Worm (Caenorhabditis elegans) whole organism, L4 larva: ENCODE results near the gene wdr-48.

Experiments used
- D1046.2 ChIP-seq: fragments of 200-800 bp; sonication (Bioruptor generic); IDR thresholded peaks from 2 replicates; pipeline ENCODE4 v1.3.6; 2022; ENCODE audit warnings: missing genetic modification characterization, missing compliant biosample characterization
- F10B5.3 ChIP-seq: sonication (generic microtip); optimal IDR thresholded peaks from 2 replicates; lab custom pipeline; 2016; ENCODE audit warnings: mild to moderate bottlenecking, missing genetic modification characterization, missing compliant biosample characterization
- F37D6.2 ChIP-seq: sonication (generic microtip); optimal IDR thresholded peaks from 2 replicates; lab custom pipeline; 2016; ENCODE audit warnings: mild to moderate bottlenecking, missing genetic modification characterization, missing compliant biosample characterization
- F49E8.2 ChIP-seq: sonication (generic microtip); optimal IDR thresholded peaks from 2 replicates; lab custom pipeline; 2016; ENCODE audit warnings: missing compliant biosample characterization, mild to moderate bottlenecking, missing genetic modification characterization, borderline replicate concordance
- R02D3.7 ChIP-seq: fragments of 150-350 bp; sonication (generic microtip); optimal IDR thresholded peaks from 3 replicates; lab custom pipeline; 2014; ENCODE audit warnings: missing biosample characterization, missing genetic modification characterization
- T26A8.4 ChIP-seq: fragments of 200-800 bp; sonication (Bioruptor generic); IDR thresholded peaks from 2 replicates; pipeline ENCODE4 v1.3.6; 2022; ENCODE audit warnings: missing genetic modification characterization, missing compliant biosample characterization
- Y105C5A.15 ChIP-seq: fragments of 200-800 bp; sonication (Bioruptor generic); IDR thresholded peaks from 2 replicates; pipeline ENCODE4 v1.3.6; 2022; ENCODE audit warnings: missing genetic modification characterization, missing compliant biosample characterization
- Y48G9A.11 ChIP-seq: fragments of 200-800 bp; sonication (Bioruptor generic); IDR thresholded peaks from 2 replicates; pipeline ENCODE4 v1.3.6; 2022; ENCODE audit warnings: missing genetic modification reagents, missing genetic modification characterization, missing compliant biosample characterization
- aha-1 ChIP-seq: fragments of 150-350 bp; peaks from one replicate; lab custom pipeline; 2014; ENCODE audit warnings: missing biosample characterization, missing genetic modification characterization
- aly-2 ChIP-seq: sonication (generic microtip); optimal IDR thresholded peaks from 2 replicates; lab custom pipeline; 2018; ENCODE audit warnings: missing biosample characterization, missing genetic modification characterization
- ama-1 ChIP-seq: fragments of 150-350 bp; optimal IDR thresholded peaks from 2 replicates; lab custom pipeline; 2014; ENCODE audit warnings: inconsistent platforms, mixed read lengths
- ceh-20 ChIP-seq: fragments of 200-800 bp; sonication (Bioruptor generic); IDR thresholded peaks from 2 replicates; pipeline ENCODE4 v1.3.6; 2022; ENCODE audit warnings: missing genetic modification reagents, missing genetic modification characterization, missing compliant biosample characterization
- ces-1 ChIP-seq: fragments of 150-350 bp; sonication (generic microtip); optimal IDR thresholded peaks from 4 replicates; lab custom pipeline; 2014; ENCODE audit warnings: missing biosample characterization, missing genetic modification reagents, missing genetic modification characterization
- cey-2 ChIP-seq: sonication (generic microtip); optimal IDR thresholded peaks from 3 replicates; lab custom pipeline; 2017; ENCODE audit warnings: missing genetic modification characterization, mild to moderate bottlenecking, missing compliant biosample characterization, antibody characterized with exemption, borderline replicate concordance; ENCODE audit not compliant: insufficient read depth
- ctbp-1 ChIP-seq: fragments of 200-800 bp; sonication (Bioruptor generic); IDR thresholded peaks from 2 replicates; pipeline ENCODE4 v1.3.6; 2022; ENCODE audit warnings: missing genetic modification reagents, missing genetic modification characterization, missing compliant biosample characterization
- daf-16 ChIP-seq, 3 experiments: sonication (generic microtip); optimal IDR thresholded peaks; 2 replicates each; lab custom pipeline; 2016 to 2017; ENCODE audit warnings: missing genetic modification characterization in 3 of 3, missing genetic modification reagents in 3 of 3, mild to moderate bottlenecking in 2 of 3, missing compliant biosample characterization in 2 of 3, missing biosample characterization in 1 of 3, moderate library complexity in 1 of 3
- dmd-6 ChIP-seq: fragments of 200-800 bp; sonication (Bioruptor generic); IDR thresholded peaks from 2 replicates; pipeline ENCODE4 v1.3.6; 2022; ENCODE audit warnings: missing genetic modification reagents, missing genetic modification characterization, missing compliant biosample characterization
- dpl-1 ChIP-seq: fragments of 150-350 bp; optimal IDR thresholded peaks from 2 replicates; lab custom pipeline; 2014; ENCODE audit warnings: missing biosample characterization, missing genetic modification reagents, missing genetic modification characterization
- duxl-1 ChIP-seq: sonication (generic microtip); optimal IDR thresholded peaks from 2 replicates; lab custom pipeline; 2016; ENCODE audit warnings: mild to moderate bottlenecking, missing genetic modification characterization, moderate library complexity, missing compliant biosample characterization; ENCODE audit not compliant: poor library complexity
- dve-1 ChIP-seq: sonication (generic microtip); optimal IDR thresholded peaks from 2 replicates; lab custom pipeline; 2017; ENCODE audit warnings: antibody characterized with exemption, mild to moderate bottlenecking, missing genetic modification characterization, missing compliant biosample characterization; ENCODE audit not compliant: insufficient read depth
- fkh-10 ChIP-seq: fragments of 150-350 bp; optimal IDR thresholded peaks from 2 replicates; lab custom pipeline; 2014; ENCODE audit warnings: missing biosample characterization, missing genetic modification reagents, missing genetic modification characterization
- fos-1 ChIP-seq: fragments of 150-350 bp; optimal IDR thresholded peaks from 2 replicates; lab custom pipeline; 2014; ENCODE audit warnings: missing biosample characterization, missing genetic modification characterization
- hlh-11 ChIP-seq: fragments of 200-800 bp; sonication (Bioruptor generic); optimal IDR thresholded peaks from 2 replicates; lab custom pipeline; 2018; ENCODE audit warnings: mild to moderate bottlenecking, missing genetic modification characterization, missing compliant biosample characterization
- hmg-1.1 ChIP-seq: fragments of 200-800 bp; sonication (Bioruptor generic); IDR thresholded peaks from 2 replicates; pipeline ENCODE4 v1.3.6; 2022; ENCODE audit warnings: missing genetic modification reagents, missing genetic modification characterization, missing compliant biosample characterization
- lim-7 ChIP-seq: fragments of 200-800 bp; sonication (Bioruptor generic); IDR thresholded peaks from 2 replicates; pipeline ENCODE4 v1.3.6; 2022; ENCODE audit warnings: missing genetic modification characterization, missing compliant biosample characterization
- lin-1 ChIP-seq: fragments of 200-800 bp; sonication (Bioruptor generic); IDR thresholded peaks from 2 replicates; pipeline ENCODE4 v1.3.6; 2022; ENCODE audit warnings: missing genetic modification reagents, missing genetic modification characterization, missing compliant biosample characterization
- lin-15B ChIP-seq: fragments of 150-350 bp; sonication (generic microtip); optimal IDR thresholded peaks from 3 replicates; lab custom pipeline; 2014; ENCODE audit warnings: missing biosample characterization, missing genetic modification characterization
- lin-39 ChIP-seq: fragments of 150-350 bp; optimal IDR thresholded peaks from 2 replicates; lab custom pipeline; 2014; ENCODE audit warnings: missing biosample characterization, missing genetic modification reagents, missing genetic modification characterization
- lir-3 ChIP-seq: sonication (generic microtip); optimal IDR thresholded peaks from 2 replicates; lab custom pipeline; 2016; ENCODE audit warnings: mild to moderate bottlenecking, missing genetic modification characterization, missing compliant biosample characterization
- lsy-2 ChIP-seq, 2 experiments: fragments of 150-350 bp in 1 of 2; sonication (generic microtip) in 1 of 2; optimal IDR thresholded peaks; 2 replicates each; lab custom pipeline; 2014 to 2017; ENCODE audit warnings: missing biosample characterization in 2 of 2, missing genetic modification characterization in 2 of 2
- mdl-1 ChIP-seq, 2 experiments: fragments of 150-350 bp in 1 of 2; sonication (generic microtip) in 1 of 2; optimal IDR thresholded peaks; 2 replicates each; lab custom pipeline; 2014 to 2017; ENCODE audit warnings: missing biosample characterization in 2 of 2, missing genetic modification characterization in 2 of 2
- mdt-29 ChIP-seq: fragments of 200-800 bp; sonication (Bioruptor generic); IDR thresholded peaks from 2 replicates; pipeline ENCODE4 v1.3.6; 2022; ENCODE audit warnings: missing genetic modification reagents, missing genetic modification characterization, missing compliant biosample characterization
- mxl-3 ChIP-seq: fragments of 200-800 bp; sonication (Bioruptor generic); optimal IDR thresholded peaks from 2 replicates; lab custom pipeline; 2018; ENCODE audit warnings: mild to moderate bottlenecking, missing genetic modification characterization, missing compliant biosample characterization
- nhr-11 ChIP-seq: fragments of 150-350 bp; optimal IDR thresholded peaks from 2 replicates; lab custom pipeline; 2014; ENCODE audit warnings: missing biosample characterization, missing genetic modification characterization
- nhr-237 ChIP-seq: sonication (generic microtip); optimal IDR thresholded peaks from 2 replicates; lab custom pipeline; 2017; ENCODE audit warnings: missing biosample characterization, missing genetic modification characterization
- nhr-41 ChIP-seq: fragments of 200-800 bp; sonication (Bioruptor generic); IDR thresholded peaks from 2 replicates; pipeline ENCODE4 v1.3.6; 2022; ENCODE audit warnings: missing genetic modification reagents, missing genetic modification characterization, missing compliant biosample characterization
- nhr-42 ChIP-seq: fragments of 200-800 bp; sonication (Bioruptor generic); IDR thresholded peaks from 2 replicates; pipeline ENCODE4 v1.3.6; 2022; ENCODE audit warnings: missing genetic modification characterization, missing compliant biosample characterization
- nhr-48 ChIP-seq: sonication (generic microtip); optimal IDR thresholded peaks from 2 replicates; lab custom pipeline; 2016; ENCODE audit warnings: mild to moderate bottlenecking, missing genetic modification characterization, missing compliant biosample characterization
- saeg-2 ChIP-seq: fragments of 200-800 bp; sonication (Bioruptor generic); IDR thresholded peaks from 2 replicates; pipeline ENCODE4 v1.3.6; 2022; ENCODE audit warnings: missing genetic modification reagents, missing genetic modification characterization, missing compliant biosample characterization
- sdz-12 ChIP-seq: fragments of 200-800 bp; sonication (Bioruptor generic); optimal IDR thresholded peaks from 2 replicates; lab custom pipeline; 2018; ENCODE audit warnings: mild to moderate bottlenecking, missing genetic modification characterization, missing compliant biosample characterization
- set-16 ChIP-seq: fragments of 200-800 bp; sonication (Bioruptor generic); IDR thresholded peaks from 2 replicates; pipeline ENCODE4 v1.3.6; 2022; ENCODE audit warnings: missing genetic modification reagents, missing genetic modification characterization, missing compliant biosample characterization
- skn-1 ChIP-seq: fragments of 150-350 bp; optimal IDR thresholded peaks from 2 replicates; lab custom pipeline; 2014; ENCODE audit warnings: missing biosample characterization, missing genetic modification characterization
- snpc-1.2 ChIP-seq: fragments of 200-800 bp; sonication (Bioruptor generic); IDR thresholded peaks from 2 replicates; pipeline ENCODE4 v1.3.6; 2022; ENCODE audit warnings: missing genetic modification reagents, missing genetic modification characterization, missing compliant biosample characterization
- snpc-4 ChIP-seq: fragments of 150-350 bp; optimal IDR thresholded peaks from 2 replicates; lab custom pipeline; 2014; ENCODE audit warnings: missing biosample characterization, missing genetic modification characterization
- spr-3 ChIP-seq: fragments of 200-800 bp; sonication (Bioruptor generic); optimal IDR thresholded peaks from 2 replicates; lab custom pipeline; 2018; ENCODE audit warnings: mild to moderate bottlenecking, missing genetic modification characterization, missing compliant biosample characterization
- tag-97 ChIP-seq: fragments of 200-800 bp; sonication (Bioruptor generic); IDR thresholded peaks from 2 replicates; pipeline ENCODE4 v1.3.6; 2022; ENCODE audit warnings: missing genetic modification characterization, missing compliant biosample characterization
- unc-39 ChIP-seq: sonication (generic microtip); optimal IDR thresholded peaks from 2 replicates; lab custom pipeline; 2017; ENCODE audit warnings: missing biosample characterization, missing genetic modification characterization
- unc-62 ChIP-seq, 3 experiments: fragments of 150-350 bp in 1 of 3; sonication (generic microtip); optimal IDR thresholded peaks in 2 of 3; peaks in 1 of 3; 1 replicate in 1 of 3; 2 replicates in 2 of 3; lab custom pipeline; 2014 to 2017; ENCODE audit warnings: missing biosample characterization in 3 of 3, missing genetic modification characterization in 3 of 3, missing genetic modification reagents in 3 of 3, missing genotype in 1 of 3
- vab-7 ChIP-seq: fragments of 200-800 bp; sonication (Bioruptor generic); IDR thresholded peaks from 2 replicates; pipeline ENCODE4 v1.3.6; 2022; ENCODE audit warnings: missing genetic modification reagents, missing genetic modification characterization, missing compliant biosample characterization
- zag-1 ChIP-seq: fragments of 150-350 bp; optimal IDR thresholded peaks from 2 replicates; lab custom pipeline; 2014; ENCODE audit warnings: missing biosample characterization, missing genetic modification characterization

The wdr-48 gene

DNA sequence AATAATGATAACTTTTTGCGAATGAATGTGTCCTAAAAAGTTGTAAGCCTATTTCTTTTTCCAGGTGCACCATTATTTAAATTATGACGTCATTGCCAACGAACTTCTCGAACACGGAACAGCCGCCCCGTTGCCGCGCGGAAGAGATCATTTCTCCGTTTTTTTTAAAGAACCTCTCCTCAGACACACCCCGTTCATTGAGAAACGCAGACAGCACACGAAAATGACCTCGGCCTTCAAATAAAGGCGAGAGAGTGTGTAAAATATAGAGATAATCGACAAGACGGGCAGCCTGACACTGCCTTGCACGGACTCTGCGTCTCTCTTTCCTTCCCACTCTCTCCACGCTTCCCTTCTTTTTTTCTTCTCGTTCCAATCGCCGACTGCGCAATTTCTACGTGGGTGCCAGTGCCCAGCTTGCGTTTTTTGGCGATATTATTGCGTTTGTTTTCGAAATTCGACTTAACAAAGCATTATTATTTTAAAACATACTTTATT lies 18.2 kb upstream of the wdr-48 start (continued):
- TF ChIP-seq lin-15B (tag; lab: Kevin White, UChicago), result no peak
- peak; percentile 62 for TF ChIP-seq F10B5.3
- peak; percentile 77; the same call in 1 of the 2 replicates for TF ChIP-seq nhr-41
- peak; percentile 95 for TF ChIP-seq hlh-11 (tag; lab: Kevin White, UChicago)
- TF ChIP-seq F49E8.2 (tag; lab: Kevin White, UChicago), result no peak
- TF ChIP-seq spr-3 (GFP tag; lab: Kevin White, UChicago), result no peak
- peak; percentile 87 for TF ChIP-seq hmg-1.1 (GFP tag; lab: Robert Waterston, UW)
- peak; percentile 53 for TF ChIP-seq ama-1 (lab: Kevin White, UChicago)
- no peak for TF ChIP-seq zag-1 (tag; lab: Kevin White, UChicago)
- TF ChIP-seq R02D3.7 (tag; lab: Kevin White, UChicago), result no peak
- no peak for TF ChIP-seq nhr-237
- peak; percentile 78 for TF ChIP-seq T26A8.4 (GFP tag; lab: Robert Waterston, UW)
- peak; percentile 60; the same call in 1 of the 2 replicates for TF ChIP-seq ctbp-1 (GFP tag; lab: Robert Waterston, UW)
- peak; percentile 63 for TF ChIP-seq duxl-1 (tag; lab: Kevin White, UChicago)
- no peak for TF ChIP-seq unc-39 (tag; lab: Kevin White, UChicago)
- peak; percentile 34 for TF ChIP-seq nhr-11
- TF ChIP-seq cey-2 (tag; lab: Kevin White, UChicago), result no peak
- no peak for TF ChIP-seq Y105C5A.15
- TF ChIP-seq dve-1, result peak; percentile 81
- TF ChIP-seq sdz-12 (GFP tag; lab: Kevin White, UChicago), result no peak
- TF ChIP-seq ces-1, result no peak
- TF ChIP-seq vab-7, result 0 out of 2 replicates have a peak, but pooled peaks have one; percentile 30
- peak in 1 of 2 experiments; percentile 63 for TF ChIP-seq daf-16 (GFP tag; optimal IDR thresholded peaks at IDR 0.05; lab: Kevin White, UChicago)
- TF ChIP-seq daf-16 (tag; optimal IDR thresholded peaks at IDR 0.05; lab: Kevin White, UChicago), result peak; percentile 53
- TF ChIP-seq Y48G9A.11 (GFP tag; lab: Robert Waterston, UW), result no peak
- TF ChIP-seq snpc-4 (tag; lab: Kevin White, UChicago), result no peak
- TF ChIP-seq dmd-6 (GFP tag; lab: Robert Waterston, UW), result peak; percentile 64
- TF ChIP-seq mdl-1 (tag; optimal IDR thresholded peaks at IDR 0.05; lab: Kevin White, UChicago), result peak; percentile 47 to 63
- no peak for TF ChIP-seq lim-7 (GFP tag; lab: Robert Waterston, UW)
- no peak for TF ChIP-seq lir-3 (tag; lab: Kevin White, UChicago)
- peak; percentile 56 for TF ChIP-seq dpl-1 (GFP tag; lab: Kevin White, UChicago)
- peak; percentile 74 to 79 for TF ChIP-seq lsy-2 (tag; optimal IDR thresholded peaks at IDR 0.05; lab: Kevin White, UChicago)
- peak; percentile 95 for TF ChIP-seq aha-1 (tag; lab: Kevin White, UChicago)
- TF ChIP-seq unc-62 (GFP tag; optimal IDR thresholded peaks at IDR 0.05 in 1 of 2; lab: Kevin White, UChicago), result peak in 1 of 2 experiments; percentile 86
- TF ChIP-seq unc-62 (tag; optimal IDR thresholded peaks at IDR 0.05; lab: Kevin White, UChicago), result no peak
- peak; percentile 76 for TF ChIP-seq nhr-48 (tag; lab: Kevin White, UChicago)
- no peak for TF ChIP-seq lin-39 (tag; lab: Kevin White, UChicago)
- no peak for TF ChIP-seq nhr-42 (GFP tag; lab: Robert Waterston, UW)
- TF ChIP-seq mdt-29 (GFP tag; lab: Robert Waterston, UW), result no peak
- peak; percentile 66; the same call in 1 of the 2 replicates for TF ChIP-seq lin-1 (GFP tag; lab: Robert Waterston, UW)
- no peak for TF ChIP-seq D1046.2 (GFP tag; lab: Robert Waterston, UW)
- no peak for TF ChIP-seq snpc-1.2
- no peak; the same call in 1 of the 2 replicates for TF ChIP-seq saeg-2
- TF ChIP-seq aly-2 (tag; lab: Kevin White, UChicago), result no peak
- no peak for TF ChIP-seq fos-1 (tag; lab: Kevin White, UChicago)
- TF ChIP-seq tag-97 (GFP tag; lab: Robert Waterston, UW), result no peak
- peak; percentile 67 for TF ChIP-seq set-16
- no peak for TF ChIP-seq skn-1 (tag; lab: Kevin White, UChicago)
- TF ChIP-seq ceh-20, result 0 out of 2 replicates have a peak, but pooled peaks have one; percentile 26
- TF ChIP-seq mxl-3 (GFP tag; lab: Kevin White, UChicago), result peak; percentile 90
- TF ChIP-seq F37D6.2 (tag; lab: Kevin White, UChicago), result peak; percentile 59
- no peak for TF ChIP-seq fkh-10 (GFP tag; lab: Kevin White, UChicago)
